Worm (Caenorhabditis elegans) whole organism, L3 larva: Measurements from ENCODE around the gene C26B9.5.

Experiments used
- ama-1 ChIP-seq: fragments of 150-350 bp; optimal IDR thresholded peaks from 2 replicates; lab custom pipeline; 2018
- mdl-1 ChIP-seq: fragments of 150-350 bp; optimal IDR thresholded peaks from 2 replicates; lab custom pipeline; 2014; ENCODE audit warnings: missing biosample characterization, missing genetic modification characterization
- pha-4 ChIP-seq: fragments of 150-350 bp; optimal IDR thresholded peaks from 2 replicates; lab custom pipeline; 2014; ENCODE audit warnings: missing biosample characterization, missing genetic modification reagents, missing genetic modification characterization

DNA sequence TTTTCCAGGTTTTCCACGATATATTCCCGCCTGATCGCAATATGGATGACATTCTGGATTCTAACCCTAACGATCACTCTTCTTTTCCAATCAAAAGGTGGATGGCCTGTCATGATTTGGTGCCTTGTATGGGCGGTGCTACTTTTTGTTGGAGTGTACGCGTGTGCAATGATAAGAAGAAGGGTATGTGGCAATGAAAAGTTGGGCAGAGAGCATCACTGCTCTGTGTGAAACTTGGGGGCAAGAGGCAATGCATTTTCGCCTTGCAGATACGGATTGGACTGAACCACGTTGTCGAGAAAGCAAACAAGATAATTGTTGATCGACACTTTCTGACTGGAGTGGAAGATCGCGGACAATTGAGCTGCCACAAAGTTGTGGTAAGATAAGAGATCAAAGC, 17.0 kb downstream of the C26B9.5 start:
- no peak for TF ChIP-seq pha-4 (tag; lab: Kevin White, UChicago)
- no peak for TF ChIP-seq mdl-1 (tag; lab: Kevin White, UChicago)
- no peak for TF ChIP-seq ama-1 (lab: Kevin White, UChicago)
